Fruit fly (Drosophila melanogaster) whole organism, embryonic: Measurements from ENCODE around the gene DNAlig4.
A peak's percentile ranks its signal among the peaks of the same experiment; 100 is the strongest.

Source experiments
- CG10147 ChIP-seq: fragments of 200-800 bp; sonication (Bioruptor generic); optimal IDR thresholded peaks from 2 replicates; lab custom pipeline; 2019; ENCODE audit warnings: missing biosample characterization, mild to moderate bottlenecking, missing genetic modification characterization, moderate library complexity
- CG1024 ChIP-seq: fragments of 200-800 bp; sonication (Bioruptor generic); IDR thresholded peaks from 2 replicates; pipeline ENCODE4 v1.3.6; 2022; ENCODE audit warnings: missing biosample characterization, missing genetic modification characterization
- CG10274 ChIP-seq: fragments of 200-800 bp; sonication (Bioruptor generic); optimal IDR thresholded peaks from 3 replicates; lab custom pipeline; 2017; ENCODE audit warnings: missing biosample characterization, mild to moderate bottlenecking, missing genetic modification characterization
- CG10462 ChIP-seq: fragments of 200-800 bp; sonication (Bioruptor generic); optimal IDR thresholded peaks from 2 replicates; lab custom pipeline; 2016; ENCODE audit warnings: missing biosample characterization, missing genetic modification characterization
- CG11247 ChIP-seq: fragments of 200-800 bp; sonication (Bioruptor generic); IDR thresholded peaks from 2 replicates; pipeline ENCODE4 v1.3.6; 2022; ENCODE audit warnings: missing biosample characterization, missing genetic modification characterization
- CG11398 ChIP-seq: fragments of 200-800 bp; sonication (Bioruptor generic); optimal IDR thresholded peaks from 2 replicates; lab custom pipeline; 2016; ENCODE audit warnings: missing biosample characterization, missing genetic modification characterization
- CG11696 ChIP-seq: fragments of 200-800 bp; sonication (Bioruptor generic); IDR thresholded peaks from 2 replicates; pipeline ENCODE4 v1.3.6; 2022; ENCODE audit warnings: missing biosample characterization, missing genetic modification characterization
- CG12155 ChIP-seq: fragments of 200-800 bp; sonication (Bioruptor generic); optimal IDR thresholded peaks from 3 replicates; lab custom pipeline; 2016; ENCODE audit warnings: missing biosample characterization, missing genetic modification characterization
- CG13424 ChIP-seq: fragments of 200-800 bp; sonication (Bioruptor generic); optimal IDR thresholded peaks from 2 replicates; lab custom pipeline; 2019; ENCODE audit warnings: missing biosample characterization, mild to moderate bottlenecking, missing genetic modification characterization, moderate library complexity
- CG14860 ChIP-seq: fragments of 200-800 bp; sonication (Bioruptor generic); IDR thresholded peaks from 3 replicates; pipeline ENCODE4 v1.3.6; 2022; ENCODE audit warnings: missing biosample characterization, missing genetic modification characterization; ENCODE audit not compliant: partially characterized antibody
- CG17359 ChIP-seq: fragments of 200-800 bp; sonication (Bioruptor generic); optimal IDR thresholded peaks from 3 replicates; lab custom pipeline; 2018; ENCODE audit warnings: missing biosample characterization, mild to moderate bottlenecking, missing genetic modification characterization, moderate library complexity
- CG17912 ChIP-seq: fragments of 200-800 bp; sonication (Bioruptor generic); optimal IDR thresholded peaks from 2 replicates; lab custom pipeline; 2018; ENCODE audit warnings: missing biosample characterization, mild to moderate bottlenecking, missing genetic modification characterization
- CG18764 ChIP-seq: fragments of 200-800 bp; sonication (Bioruptor generic); optimal IDR thresholded peaks from 3 replicates; lab custom pipeline; 2016; ENCODE audit warnings: missing biosample characterization, missing genetic modification characterization
- CG2712 ChIP-seq: fragments of 200-800 bp; optimal IDR thresholded peaks from 3 replicates; lab custom pipeline; 2019; ENCODE audit warnings: missing biosample characterization, mild to moderate bottlenecking, missing genetic modification characterization, moderate library complexity
- CG2889 ChIP-seq: fragments of 200-800 bp; sonication (Bioruptor generic); IDR thresholded peaks from 3 replicates; pipeline ENCODE4 v1.3.6; 2022; ENCODE audit warnings: missing biosample characterization, missing genetic modification characterization
- CG30431 ChIP-seq: fragments of 200-800 bp; sonication (Bioruptor generic); optimal IDR thresholded peaks from 2 replicates; lab custom pipeline; 2017; ENCODE audit warnings: missing biosample characterization, missing genetic modification characterization
- CG3065 ChIP-seq: fragments of 200-800 bp; sonication (Bioruptor generic); optimal IDR thresholded peaks from 2 replicates; lab custom pipeline; 2016; ENCODE audit warnings: missing biosample characterization, missing genetic modification characterization
- CG3281 ChIP-seq: fragments of 200-800 bp; sonication (Bioruptor generic); optimal IDR thresholded peaks from 3 replicates; lab custom pipeline; 2017; ENCODE audit warnings: missing biosample characterization, mild to moderate bottlenecking, missing genetic modification characterization
- CG33557 ChIP-seq: fragments of 200-800 bp; sonication (Bioruptor generic); optimal IDR thresholded peaks from 2 replicates; lab custom pipeline; 2019; ENCODE audit warnings: missing biosample characterization, mild to moderate bottlenecking, missing genetic modification characterization, moderate library complexity
- CG3847 ChIP-seq: fragments of 200-800 bp; sonication (Bioruptor generic); IDR thresholded peaks from 2 replicates; pipeline ENCODE4 v1.3.6; 2022; ENCODE audit warnings: missing biosample characterization, missing genetic modification characterization
- CG9215 ChIP-seq: fragments of 200-800 bp; sonication (Bioruptor generic); IDR thresholded peaks from 2 replicates; pipeline ENCODE4 v1.3.6; 2022; ENCODE audit warnings: missing biosample characterization, missing genetic modification characterization
- D19B ChIP-seq: fragments of 200-800 bp; sonication (Bioruptor generic); optimal IDR thresholded peaks from 2 replicates; lab custom pipeline; 2017; ENCODE audit warnings: missing biosample characterization, mild to moderate bottlenecking, missing genetic modification characterization
- Elba2 ChIP-seq: fragments of 200-800 bp; sonication (Bioruptor generic); optimal IDR thresholded peaks from 3 replicates; lab custom pipeline; 2016; ENCODE audit warnings: missing biosample characterization, missing genetic modification characterization
- Gug ChIP-seq: fragments of 200-800 bp; sonication (Bioruptor generic); IDR thresholded peaks from 4 replicates; pipeline ENCODE4 v1.3.6; 2022; ENCODE audit warnings: missing biosample characterization, missing genetic modification characterization
- Hmr ChIP-seq: fragments of 200-800 bp; sonication (Bioruptor generic); optimal IDR thresholded peaks from 3 replicates; lab custom pipeline; 2017; ENCODE audit warnings: mild to moderate bottlenecking, missing biosample characterization, missing genetic modification reagents, missing genetic modification characterization
- Hsf ChIP-seq: fragments of 200-800 bp; sonication (Bioruptor generic); optimal IDR thresholded peaks from 3 replicates; lab custom pipeline; 2016; ENCODE audit warnings: missing biosample characterization, missing genetic modification characterization
- Jarid2 ChIP-seq: fragments of 200-800 bp; sonication (Bioruptor generic); optimal IDR thresholded peaks from 3 replicates; lab custom pipeline; 2017; ENCODE audit warnings: mild to moderate bottlenecking, missing biosample characterization, missing genetic modification reagents, missing genetic modification characterization
- Max ChIP-seq: fragments of 200-800 bp; sonication (Bioruptor generic); optimal IDR thresholded peaks from 2 replicates; lab custom pipeline; 2016; ENCODE audit warnings: missing biosample characterization, mild to moderate bottlenecking, missing genetic modification characterization
- Meics ChIP-seq: fragments of 200-800 bp; sonication (Bioruptor generic); optimal IDR thresholded peaks from 2 replicates; lab custom pipeline; 2017; ENCODE audit warnings: missing biosample characterization, mild to moderate bottlenecking, missing genetic modification characterization
- Mrtf ChIP-seq: fragments of 200-800 bp; sonication (Bioruptor generic); IDR thresholded peaks from 3 replicates; pipeline ENCODE4 v1.3.6; 2022; ENCODE audit warnings: missing biosample characterization, missing genetic modification characterization
- Nf-YC ChIP-seq: fragments of 200-800 bp; optimal IDR thresholded peaks from 3 replicates; lab custom pipeline; 2019; ENCODE audit warnings: missing biosample characterization, mild to moderate bottlenecking, missing genetic modification characterization, moderate library complexity
- NfI ChIP-seq: fragments of 200-800 bp; sonication (Bioruptor generic); optimal IDR thresholded peaks from 3 replicates; lab custom pipeline; 2018; ENCODE audit warnings: missing biosample characterization, mild to moderate bottlenecking, missing genetic modification characterization, moderate library complexity
- Trl ChIP-seq, 3 experiments: fragments of >200 bp in 2 of 3; fragments of 200-800 bp in 1 of 3; sonication (Bioruptor generic) in 1 of 3; optimal IDR thresholded peaks; 2 replicates in 1 of 3; 3 replicates in 2 of 3; lab custom pipeline; 2016 to 2017; ENCODE audit warnings: missing biosample characterization in 1 of 3, missing genetic modification characterization in 1 of 3
- Xbp1 ChIP-seq: fragments of 200-800 bp; sonication (Bioruptor generic); optimal IDR thresholded peaks from 3 replicates; lab custom pipeline; 2016; ENCODE audit warnings: missing biosample characterization, mild to moderate bottlenecking, missing genetic modification characterization
- bsh ChIP-seq, 2 experiments: fragments of 200-800 bp; sonication (Bioruptor generic); optimal IDR thresholded peaks; 2 replicates each; lab custom pipeline; 2017 to 2018; ENCODE audit warnings: mild to moderate bottlenecking in 2 of 2, missing biosample characterization in 2 of 2, missing genetic modification characterization in 2 of 2, moderate library complexity in 1 of 2
- crol ChIP-seq: fragments of 200-800 bp; sonication (Bioruptor generic); IDR thresholded peaks from 2 replicates; pipeline ENCODE4 v1.3.6; 2022; ENCODE audit warnings: missing biosample characterization, missing genetic modification characterization
- fd96Cb ChIP-seq: fragments of 200-800 bp; sonication (Bioruptor generic); optimal IDR thresholded peaks from 2 replicates; lab custom pipeline; 2018; ENCODE audit warnings: missing biosample characterization, mild to moderate bottlenecking, missing genetic modification characterization, moderate library complexity
- fu2 ChIP-seq: fragments of 200-800 bp; sonication (Bioruptor generic); optimal IDR thresholded peaks from 2 replicates; lab custom pipeline; 2016; ENCODE audit warnings: missing biosample characterization, missing genetic modification characterization
- gt ChIP-seq: fragments of 200-800 bp; sonication (Bioruptor generic); IDR thresholded peaks from 2 replicates; pipeline ENCODE4 v1.3.6; 2022; ENCODE audit warnings: missing biosample characterization, missing genetic modification characterization
- ham ChIP-seq: fragments of 200-800 bp; sonication (Bioruptor generic); IDR thresholded peaks from 2 replicates; pipeline ENCODE4 v1.3.6; 2022; ENCODE audit warnings: missing biosample characterization, missing genetic modification characterization
- kah ChIP-seq: fragments of 200-800 bp; sonication (Bioruptor generic); optimal IDR thresholded peaks from 2 replicates; lab custom pipeline; 2018; ENCODE audit warnings: missing biosample characterization, mild to moderate bottlenecking, missing genetic modification characterization
- maf-S ChIP-seq: fragments of 200-800 bp; sonication (Bioruptor generic); optimal IDR thresholded peaks from 2 replicates; lab custom pipeline; 2016; ENCODE audit warnings: missing biosample characterization, missing genetic modification characterization
- sd ChIP-seq: fragments of 200-800 bp; sonication (Bioruptor generic); optimal IDR thresholded peaks from 3 replicates; lab custom pipeline; 2018; ENCODE audit warnings: missing biosample characterization, mild to moderate bottlenecking, missing genetic modification characterization, moderate library complexity
- sens-2 ChIP-seq: fragments of 200-800 bp; sonication (Bioruptor generic); IDR thresholded peaks from 2 replicates; pipeline ENCODE4 v1.3.6; 2022; ENCODE audit warnings: missing biosample characterization, missing genetic modification characterization
- sima ChIP-seq: fragments of 200-800 bp; sonication (Bioruptor generic); optimal IDR thresholded peaks from 2 replicates; lab custom pipeline; 2016; ENCODE audit warnings: missing biosample characterization, missing genetic modification characterization
- slp2 ChIP-seq: fragments of 200-800 bp; sonication (Bioruptor generic); optimal IDR thresholded peaks from 2 replicates; lab custom pipeline; 2016; ENCODE audit warnings: missing biosample characterization, missing genetic modification characterization
- sna ChIP-seq: fragments of 200-800 bp; sonication (Bioruptor generic); IDR thresholded peaks from 2 replicates; pipeline ENCODE4 v1.3.6; 2022; ENCODE audit warnings: missing biosample characterization, missing genetic modification characterization; ENCODE audit not compliant: partially characterized antibody
- ssp ChIP-seq: fragments of 200-800 bp; sonication (Bioruptor generic); IDR thresholded peaks from 2 replicates; pipeline ENCODE4 v1.3.6; 2022; ENCODE audit warnings: missing biosample characterization, missing genetic modification characterization
- tx ChIP-seq: fragments of 200-800 bp; sonication (Bioruptor generic); optimal IDR thresholded peaks from 2 replicates; lab custom pipeline; 2016; ENCODE audit warnings: missing biosample characterization, missing genetic modification characterization

The DNAlig4 gene

DNA sequence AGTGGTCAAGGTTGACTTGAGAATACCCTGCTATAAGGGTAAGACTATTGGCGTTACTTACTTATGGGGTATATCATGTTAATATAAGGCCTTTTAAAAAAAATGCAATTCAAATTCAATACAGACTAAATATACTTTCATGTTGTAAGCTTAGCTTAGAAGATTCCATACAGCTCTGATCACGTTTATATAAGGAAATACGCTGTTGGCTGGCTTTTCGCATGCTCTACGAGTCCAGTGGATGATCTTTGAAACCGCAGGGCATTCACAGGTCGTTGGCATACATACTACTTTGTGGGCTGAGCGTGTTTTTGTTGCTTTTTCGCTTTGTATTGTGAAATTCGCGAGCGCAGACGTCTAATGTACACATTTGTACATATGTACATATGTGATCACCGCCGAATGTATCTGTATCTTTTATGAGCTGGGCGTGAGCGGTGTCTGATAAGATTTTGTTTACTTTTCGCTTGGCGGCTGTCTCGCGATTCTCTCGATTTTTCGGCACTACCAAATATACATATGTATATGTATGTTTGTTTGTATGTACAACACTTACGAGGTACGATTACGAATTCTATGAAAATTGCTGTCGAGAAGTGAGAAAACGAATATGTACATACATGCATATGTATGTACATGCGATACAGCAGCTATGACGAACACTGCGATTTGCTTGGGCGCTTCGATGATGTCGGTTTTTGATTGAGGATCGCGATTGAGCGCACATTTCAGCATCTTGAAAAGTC lies 33.2 kb downstream of the DNAlig4 start (continued):
- TF ChIP-seq CG10462 (no peak), CG14860 (GFP tag; lab: Robert Waterston, UW) (no peak), Xbp1 (GFP tag; lab: Kevin White, UChicago) (no peak), Hmr (GFP tag; lab: Kevin White, UChicago) (peak; percentile 81), Meics (GFP tag; lab: Kevin White, UChicago) (peak; percentile 65), CG10147 (GFP tag; lab: Kevin White, UChicago) (peak; percentile 61), sd (tag; lab: Kevin White, UChicago) (peak; percentile 42), fd96Cb (no peak), CG12155 (GFP tag; lab: Kevin White, UChicago) (peak; percentile 39), CG1024 (no peak; the same call in 1 of the 2 replicates), Mrtf (no peak), CG2889 (GFP tag; lab: Robert Waterston, UW) (no peak), Hsf (GFP tag; lab: Kevin White, UChicago) (peak; percentile 38), sima (GFP tag; lab: Kevin White, UChicago) (no peak), Gug (GFP tag; lab: Robert Waterston, UW) (peak; percentile 31; the same call in 2 of the 4 replicates), CG11398 (GFP tag; lab: Kevin White, UChicago) (peak; percentile 24), Elba2 (GFP tag; lab: Kevin White, UChicago) (no peak), CG17912 (GFP tag; lab: Kevin White, UChicago) (peak; percentile 66), CG11696 (no peak; the same call in 1 of the 2 replicates), Trl (optimal IDR thresholded peaks at IDR 0.05; lab: Kevin White, UChicago) (peak in 1 of 2 experiments; percentile 4), Trl (GFP tag; optimal IDR thresholded peaks at IDR 0.05; lab: Kevin White, UChicago) (peak; percentile 37), CG30431 (GFP tag; lab: Kevin White, UChicago) (no peak), Max (GFP tag; lab: Kevin White, UChicago) (peak; percentile 10), crol (GFP tag; lab: Robert Waterston, UW) (no peak), CG18764 (GFP tag; lab: Kevin White, UChicago) (peak; percentile 24), slp2 (GFP tag; lab: Kevin White, UChicago) (no peak), NfI (GFP tag; lab: Kevin White, UChicago) (no peak), fu2 (peak; percentile 20), kah (GFP tag; lab: Kevin White, UChicago) (no peak), CG11247 (GFP tag; lab: Robert Waterston, UW) (peak; percentile 48; the same call in 1 of the 2 replicates), sens-2 (GFP tag; lab: Robert Waterston, UW) (no peak), gt (GFP tag; lab: Robert Waterston, UW) (no peak), Jarid2 (GFP tag; lab: Kevin White, UChicago) (peak; percentile 34), CG33557 (peak; percentile 3), CG2712 (peak; percentile 3), D19B (GFP tag; lab: Kevin White, UChicago) (peak; percentile 73), CG10274 (GFP tag; lab: Kevin White, UChicago) (peak; percentile 91), CG9215 (GFP tag; lab: Robert Waterston, UW) (peak; percentile 52; the same call in 1 of the 2 replicates), tx (peak; percentile 30), CG17359 (peak; percentile 29), sna (GFP tag; lab: Robert Waterston, UW) (no peak), ssp (GFP tag; lab: Robert Waterston, UW) (no peak), bsh (GFP tag; optimal IDR thresholded peaks at IDR 0.05; lab: Kevin White, UChicago) (no peak), CG3281 (peak; percentile 64), CG3847 (GFP tag; lab: Robert Waterston, UW) (peak; percentile 50), Nf-YC (peak; percentile 42), maf-S (peak; percentile 17), CG13424 (tag; lab: Kevin White, UChicago) (peak; percentile 46), ham (GFP tag; lab: Robert Waterston, UW) (no peak), CG3065 (GFP tag; lab: Kevin White, UChicago) (no peak)
